Fruit fly (Drosophila melanogaster): ENCODE measurements around the gene CG5162.

CG5162 gene

DNA sequence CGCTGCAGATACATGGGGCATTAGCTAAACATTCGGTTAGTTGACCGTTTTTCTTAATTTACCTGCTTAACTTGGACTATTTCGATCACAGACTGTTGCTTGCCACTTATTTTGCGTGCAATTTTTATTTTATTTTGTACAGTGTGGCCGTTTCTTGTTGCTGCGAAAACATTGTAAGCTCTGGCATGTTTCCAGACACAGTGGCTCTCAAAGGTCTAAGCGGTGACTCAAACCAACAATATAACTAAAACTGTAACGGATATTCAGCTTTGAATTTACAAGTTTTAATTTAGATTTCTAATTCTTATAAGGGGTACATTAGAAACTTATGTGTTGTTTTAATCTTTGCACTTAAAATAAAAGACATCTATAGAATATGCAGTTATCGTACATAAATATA lies 34.2 kb downstream of the CG5162 start, which contains the start of gene CG8675 (continued):
- TF ChIP-seq CG6791 (GFP tag; IDR thresholded peaks at IDR 0.05; ENCODE audit: partially characterized antibody), result 0 out of 3 replicates have a peak, but pooled peaks have one; percentile 41
- TF ChIP-seq ro (GFP tag; IDR thresholded peaks at IDR 0.05), result no peak
- peak; percentile 41; the same call in 1 of the 3 replicates for TF ChIP-seq Opbp (GFP tag; IDR thresholded peaks at IDR 0.05; ENCODE audit: partially characterized antibody)
- TF ChIP-seq CG4617 (GFP tag; optimal IDR thresholded peaks at IDR 0.05; ENCODE audit: borderline replicate concordance), result peak; percentile 65
- peak; percentile 7 for TF ChIP-seq CG10267 (tag; optimal IDR thresholded peaks at IDR 0.05)
- no peak for TF ChIP-seq CG12942 (GFP tag; optimal IDR thresholded peaks at IDR 0.05)
- no peak for TF ChIP-seq Drgx (GFP tag; IDR thresholded peaks at IDR 0.05)
- peak; percentile 70 for TF ChIP-seq Med (GFP tag)
- TF ChIP-seq prd (optimal IDR thresholded peaks at IDR 0.05), result no peak
- no peak for TF ChIP-seq prd (GFP tag; IDR thresholded peaks at IDR 0.05)
- TF ChIP-seq Ravus (GFP tag; IDR thresholded peaks at IDR 0.05), result no peak
- TF ChIP-seq corto (GFP tag; optimal IDR thresholded peaks at IDR 0.05), result no peak
- TF ChIP-seq sens (GFP tag), result peak; percentile 66
- peak; percentile 50 for TF ChIP-seq CG1603 (tag; optimal IDR thresholded peaks at IDR 0.05)
- TF ChIP-seq CG8765 (GFP tag; IDR thresholded peaks at IDR 0.05), result no peak
- peak; percentile 73 for TF ChIP-seq MBD-R2 (GFP tag; IDR thresholded peaks at IDR 0.05)
- no peak for TF ChIP-seq dati (GFP tag; IDR thresholded peaks at IDR 0.05)
- peak; percentile 32 for TF ChIP-seq CG6854 (GFP tag; optimal IDR thresholded peaks at IDR 0.05)
- no peak for TF ChIP-seq Hsf (GFP tag; optimal IDR thresholded peaks at IDR 0.05)
- TF ChIP-seq phol (tag; optimal IDR thresholded peaks at IDR 0.05), result peak; percentile 15
- peak; percentile 81 for TF ChIP-seq stwl (tag; optimal IDR thresholded peaks at IDR 0.05)
- TF ChIP-seq trem (tag; optimal IDR thresholded peaks at IDR 0.05), result peak; percentile 4
- TF ChIP-seq CG11723 (GFP tag; optimal IDR thresholded peaks at IDR 0.05), result no peak
- TF ChIP-seq MESR4 (GFP tag; optimal IDR thresholded peaks at IDR 0.05), result peak; percentile 52
- peak; percentile 32 for TF ChIP-seq Ets97D (GFP tag; optimal IDR thresholded peaks at IDR 0.05)
- TF ChIP-seq Pdp1 (GFP tag; optimal IDR thresholded peaks at IDR 0.05), result no peak
- TF ChIP-seq zf30C (GFP tag; optimal IDR thresholded peaks at IDR 0.05), result peak; percentile 8
- no peak for TF ChIP-seq CG7271 (tag; optimal IDR thresholded peaks at IDR 0.05)
- no peak for TF ChIP-seq peb (GFP tag; IDR thresholded peaks at IDR 0.05)
- TF ChIP-seq Six4 (GFP tag; optimal IDR thresholded peaks at IDR 0.05), result no peak
- TF ChIP-seq pita (GFP tag; optimal IDR thresholded peaks at IDR 0.05), result peak; percentile 64
- peak; percentile 33 for TF ChIP-seq BEAF-32 (GFP tag; optimal IDR thresholded peaks at IDR 0.05)
- peak; percentile 92 for TF ChIP-seq gfzf (GFP tag; optimal IDR thresholded peaks at IDR 0.05)
- no peak for TF ChIP-seq CG7928 (GFP tag; optimal IDR thresholded peaks at IDR 0.05)
- TF ChIP-seq Dp (GFP tag; optimal IDR thresholded peaks at IDR 0.05), result peak; percentile 37
- TF ChIP-seq sug (tag; optimal IDR thresholded peaks at IDR 0.05), result no peak
- no peak for TF ChIP-seq CG11695 (GFP tag; IDR thresholded peaks at IDR 0.05)
- no peak for TF ChIP-seq Taf1 (GFP tag; IDR thresholded peaks at IDR 0.05)
- TF ChIP-seq CG30020 (tag; optimal IDR thresholded peaks at IDR 0.05), result no peak
- no peak for TF ChIP-seq grn (GFP tag; optimal IDR thresholded peaks at IDR 0.05)
- TF ChIP-seq Sry-δ (GFP tag; optimal IDR thresholded peaks at IDR 0.05), result peak; percentile 14
- TF ChIP-seq Dip3 (GFP tag; optimal IDR thresholded peaks at IDR 0.05), result no peak
- TF ChIP-seq Nf-YA (GFP tag; IDR thresholded peaks at IDR 0.05), result no peak
- 0 out of 2 replicates have a peak, but pooled peaks have one; percentile 27 for TF ChIP-seq Bgb (GFP tag; IDR thresholded peaks at IDR 0.05; ENCODE audit: partially characterized antibody)
- TF ChIP-seq CG11085 (GFP tag; IDR thresholded peaks at IDR 0.05), result no peak
- TF ChIP-seq cad (GFP tag; optimal IDR thresholded peaks at IDR 0.05), result peak; percentile 81
- no peak for TF ChIP-seq CrebB (tag; optimal IDR thresholded peaks at IDR 0.05)
- no peak for TF ChIP-seq CG12071 (GFP tag; optimal IDR thresholded peaks at IDR 0.05)
- peak; percentile 61 for TF ChIP-seq pzg (GFP tag; optimal IDR thresholded peaks at IDR 0.05)
- TF ChIP-seq CG3847 (GFP tag; IDR thresholded peaks at IDR 0.05), result 0 out of 2 replicates have a peak, but pooled peaks have one; percentile 24
- TF ChIP-seq CG11560 (tag; IDR thresholded peaks at IDR 0.05), result no peak
